Worm (Caenorhabditis elegans) whole organism, young adult: Measurements from ENCODE around the gene F41C6.7.
"Not testable (repeated sequence)": the region's sequence is repeated elsewhere in the genome, so short reads cannot be mapped to it uniquely, and the experiment has no call there.

Source experiments
- B0261.1 ChIP-seq: sonication (generic microtip); optimal IDR thresholded peaks from 2 replicates; lab custom pipeline; 2016; ENCODE audit warnings: mild to moderate bottlenecking, missing genetic modification characterization, moderate library complexity, missing compliant biosample characterization
- C06A6.2 ChIP-seq: fragments of 200-800 bp; sonication (Bioruptor generic); conservative IDR thresholded peaks from 2 replicates; pipeline ENCODE4 v1.3.6; 2022; ENCODE audit warnings: missing genetic modification characterization, missing compliant biosample characterization
- C17E4.6 ChIP-seq: fragments of 200-800 bp; sonication (Bioruptor generic); IDR thresholded peaks from 2 replicates; pipeline ENCODE4 v1.3.6; 2022; ENCODE audit warnings: missing genetic modification reagents, missing genetic modification characterization, missing compliant biosample characterization
- D2030.7 ChIP-seq: fragments of 200-800 bp; sonication (Bioruptor generic); IDR thresholded peaks from 2 replicates; pipeline ENCODE4 v1.3.6; 2022; ENCODE audit warnings: missing genetic modification reagents, missing genetic modification characterization, missing compliant biosample characterization
- F22D6.2 ChIP-seq: sonication (generic microtip); optimal IDR thresholded peaks from 2 replicates; lab custom pipeline; 2016; ENCODE audit warnings: mild to moderate bottlenecking, missing genetic modification characterization, missing compliant biosample characterization
- F23B12.7 ChIP-seq: sonication (generic microtip); optimal IDR thresholded peaks from 2 replicates; lab custom pipeline; 2017; ENCODE audit warnings: missing genetic modification characterization, mild to moderate bottlenecking, missing compliant biosample characterization, antibody characterized with exemption, moderate library complexity; ENCODE audit not compliant: insufficient read depth
- F39B2.1 ChIP-seq: fragments of 200-800 bp; sonication (Bioruptor generic); IDR thresholded peaks from 2 replicates; pipeline ENCODE4 v1.3.6; 2022; ENCODE audit warnings: missing genetic modification reagents, missing genetic modification characterization, missing compliant biosample characterization
- T07F8.4 ChIP-seq: sonication (generic microtip); optimal IDR thresholded peaks from 2 replicates; lab custom pipeline; 2016; ENCODE audit warnings: mild to moderate bottlenecking, missing genetic modification characterization, moderate library complexity, missing compliant biosample characterization
- Y95B8A.8 ChIP-seq: fragments of 200-800 bp; sonication (Bioruptor generic); IDR thresholded peaks from 2 replicates; pipeline ENCODE4 v1.3.6; 2022; ENCODE audit warnings: missing genetic modification reagents, missing genetic modification characterization, missing compliant biosample characterization
- akir-1 ChIP-seq: fragments of 200-800 bp; sonication (Bioruptor generic); optimal IDR thresholded peaks from 2 replicates; lab custom pipeline; 2018; ENCODE audit warnings: mild to moderate bottlenecking, missing genetic modification characterization, moderate library complexity, missing compliant biosample characterization
- cebp-1 ChIP-seq, 2 experiments: fragments of 200-800 bp in 1 of 2; sonication (Bioruptor generic) in 1 of 2; sonication (generic microtip) in 1 of 2; IDR thresholded peaks in 1 of 2; optimal IDR thresholded peaks in 1 of 2; 2 replicates each; pipeline versions ENCODE4 v1.3.6 to Lab custom; 2017 to 2022; ENCODE audit warnings: missing compliant biosample characterization in 2 of 2, missing genetic modification characterization in 2 of 2, mild to moderate bottlenecking in 1 of 2, missing genetic modification reagents in 1 of 2, moderate library complexity in 1 of 2
- ceh-100 ChIP-seq: fragments of 200-800 bp; sonication (Bioruptor generic); IDR thresholded peaks from 2 replicates; pipeline ENCODE4 v1.3.6; 2022; ENCODE audit warnings: missing genetic modification reagents, missing genetic modification characterization, missing compliant biosample characterization
- ceh-58 ChIP-seq: fragments of 200-800 bp; sonication (Bioruptor generic); IDR thresholded peaks from 2 replicates; pipeline ENCODE4 v1.3.6; 2022; ENCODE audit warnings: missing genetic modification characterization, missing compliant biosample characterization
- chd-7 ChIP-seq: sonication (generic microtip); optimal IDR thresholded peaks from 2 replicates; lab custom pipeline; 2016; ENCODE audit warnings: mild to moderate bottlenecking, missing genetic modification characterization, moderate library complexity, missing compliant biosample characterization
- egrh-3 ChIP-seq: fragments of 200-800 bp; sonication (Bioruptor generic); IDR thresholded peaks from 2 replicates; pipeline ENCODE4 v1.3.6; 2022; ENCODE audit warnings: missing genetic modification reagents, missing genetic modification characterization, missing compliant biosample characterization
- ekl-4 ChIP-seq: fragments of 200-800 bp; sonication (Bioruptor generic); IDR thresholded peaks from 2 replicates; pipeline ENCODE4 v1.3.6; 2022; ENCODE audit warnings: missing genetic modification reagents, missing genetic modification characterization, missing compliant biosample characterization
- ets-4 ChIP-seq: fragments of 200-800 bp; sonication (Bioruptor generic); optimal IDR thresholded peaks from 2 replicates; lab custom pipeline; 2018; ENCODE audit warnings: mild to moderate bottlenecking, missing genetic modification characterization, missing compliant biosample characterization
- gei-17 ChIP-seq: fragments of 200-800 bp; sonication (Bioruptor generic); optimal IDR thresholded peaks from 2 replicates; lab custom pipeline; 2018; ENCODE audit warnings: mild to moderate bottlenecking, missing genetic modification characterization, missing compliant biosample characterization
- hlh-12 ChIP-seq: sonication (generic microtip); optimal IDR thresholded peaks from 2 replicates; lab custom pipeline; 2016; ENCODE audit warnings: missing genetic modification characterization, missing compliant biosample characterization
- hrde-1 ChIP-seq: sonication (generic microtip); optimal IDR thresholded peaks from 2 replicates; lab custom pipeline; 2016; ENCODE audit warnings: missing genetic modification characterization, mild to moderate bottlenecking, missing compliant biosample characterization, moderate library complexity, missing genotype, missing genetic modification reagents, borderline replicate concordance
- lin-26 ChIP-seq: fragments of 200-800 bp; sonication (Bioruptor generic); IDR thresholded peaks from 2 replicates; pipeline ENCODE4 v1.3.6; 2022; ENCODE audit warnings: missing genetic modification reagents, missing genetic modification characterization, missing compliant biosample characterization
- lin-54 ChIP-seq: fragments of 200-800 bp; sonication (Bioruptor generic); optimal IDR thresholded peaks from 2 replicates; lab custom pipeline; 2018; ENCODE audit warnings: mild to moderate bottlenecking, missing genetic modification characterization, missing compliant biosample characterization
- lsl-1 ChIP-seq: fragments of 200-800 bp; sonication (Bioruptor generic); optimal IDR thresholded peaks from 2 replicates; lab custom pipeline; 2018; ENCODE audit warnings: mild to moderate bottlenecking, missing genetic modification characterization, moderate library complexity, missing compliant biosample characterization
- madf-10 ChIP-seq: sonication (generic microtip); optimal IDR thresholded peaks from 2 replicates; lab custom pipeline; 2016; ENCODE audit warnings: mild to moderate bottlenecking, missing genetic modification characterization, missing compliant biosample characterization
- madf-8 ChIP-seq: fragments of 200-800 bp; sonication (Bioruptor generic); conservative IDR thresholded peaks from 2 replicates; pipeline ENCODE4 v1.3.6; 2022; ENCODE audit warnings: missing genetic modification reagents, missing genetic modification characterization, missing compliant biosample characterization
- nfya-2 ChIP-seq: fragments of 200-800 bp; sonication (Bioruptor generic); IDR thresholded peaks from 2 replicates; pipeline ENCODE4 v1.3.6; 2022; ENCODE audit warnings: missing genetic modification reagents, missing genetic modification characterization, missing compliant biosample characterization
- nhr-120 ChIP-seq: fragments of 200-800 bp; sonication (Bioruptor generic); IDR thresholded peaks from 2 replicates; pipeline ENCODE4 v1.3.6; 2022; ENCODE audit warnings: missing genetic modification characterization, missing compliant biosample characterization
- nhr-27 ChIP-seq: fragments of 200-800 bp; sonication (Bioruptor generic); optimal IDR thresholded peaks from 2 replicates; lab custom pipeline; 2018; ENCODE audit warnings: mild to moderate bottlenecking, missing genetic modification characterization, moderate library complexity, missing compliant biosample characterization
- nhr-80 ChIP-seq: sonication (generic microtip); optimal IDR thresholded peaks from 2 replicates; lab custom pipeline; 2016; ENCODE audit warnings: missing genetic modification characterization, missing compliant biosample characterization
- snpc-1.3 ChIP-seq: sonication (generic microtip); optimal IDR thresholded peaks from 2 replicates; lab custom pipeline; 2017; ENCODE audit warnings: missing genetic modification characterization, mild to moderate bottlenecking, missing compliant biosample characterization, antibody characterized with exemption, moderate library complexity, missing genotype, missing genetic modification reagents; ENCODE audit not compliant: insufficient read depth
- tbp1 ChIP-seq: fragments of 200-800 bp; sonication (Bioruptor generic); optimal IDR thresholded peaks from 2 replicates; lab custom pipeline; 2018; ENCODE audit warnings: mild to moderate bottlenecking, missing genetic modification characterization, missing compliant biosample characterization
- unc-130 ChIP-seq: sonication (generic microtip); optimal IDR thresholded peaks from 2 replicates; lab custom pipeline; 2016; ENCODE audit warnings: missing genetic modification reagents, missing genetic modification characterization, missing compliant biosample characterization
- ztf-25 ChIP-seq: fragments of 200-800 bp; sonication (Bioruptor generic); IDR thresholded peaks from 2 replicates; pipeline ENCODE4 v1.3.6; 2022; ENCODE audit warnings: missing genetic modification reagents, missing genetic modification characterization, missing compliant biosample characterization
- ztf-26 ChIP-seq: sonication (generic microtip); optimal IDR thresholded peaks from 2 replicates; lab custom pipeline; 2017; ENCODE audit warnings: missing genetic modification characterization, missing compliant biosample characterization
- ztf-6 ChIP-seq: fragments of 200-800 bp; sonication (Bioruptor generic); IDR thresholded peaks from 2 replicates; pipeline ENCODE4 v1.3.6; 2022; ENCODE audit warnings: missing genetic modification reagents, missing genetic modification characterization, missing compliant biosample characterization

F41C6.7 gene

ce11 chrX:6889374-6889773, 4.3 kb upstream of the F41C6.7 start, which contains the start of gene unc-6:
unc-6 (plus strand) TSS chrX:6889674.
- TF ChIP-seq ceh-58 (no peak), C06A6.2 (no peak), hlh-12 (no peak), madf-10 (tag; lab: Kevin White, UChicago) (no peak), nhr-27 (tag; lab: Kevin White, UChicago) (no peak), nfya-2 (GFP tag; lab: Robert Waterston, UW) (no peak), madf-8 (GFP tag; lab: Robert Waterston, UW) (no peak), ceh-100 (GFP tag; lab: Robert Waterston, UW) (no peak), chd-7 (no peak), nhr-120 (GFP tag; lab: Robert Waterston, UW) (no peak), C17E4.6 (GFP tag; lab: Robert Waterston, UW) (no peak), F22D6.2 (no peak), ztf-25 (GFP tag; lab: Robert Waterston, UW) (no peak), ekl-4 (GFP tag; lab: Robert Waterston, UW) (no peak), tbp1 (no peak), snpc-1.3 (tag; lab: Kevin White, UChicago) (no peak), T07F8.4 (tag; lab: Kevin White, UChicago) (no peak), ets-4 (GFP tag; lab: Kevin White, UChicago) (no peak)
- TF ChIP-seq, all 124 proteins: peak for 0

- TF ChIP-seq lin-26 (GFP tag; lab: Robert Waterston, UW) (no peak), unc-130 (no peak), cebp-1 (GFP tag; IDR thresholded peaks at IDR 0.05; lab: Robert Waterston, UW) (no peak), cebp-1 (tag; optimal IDR thresholded peaks at IDR 0.05; lab: Kevin White, UChicago) (no peak), F39B2.1 (GFP tag; lab: Robert Waterston, UW) (no peak), F23B12.7 (tag; lab: Kevin White, UChicago) (no peak), lin-54 (GFP tag; lab: Kevin White, UChicago) (no peak)
Observed at ce11 chrX:6888208-6888607, 3.1 kb upstream of the F41C6.7 start.

- no peak for TF ChIP-seq B0261.1 (tag; lab: Kevin White, UChicago)
- TF ChIP-seq egrh-3 (GFP tag; lab: Robert Waterston, UW): no peak
- TF ChIP-seq lsl-1 (GFP tag; lab: Kevin White, UChicago): no peak
- no peak for TF ChIP-seq akir-1
- TF ChIP-seq ztf-6 (GFP tag; lab: Robert Waterston, UW): no peak
- TF ChIP-seq hrde-1: no peak
- no peak for TF ChIP-seq nhr-80 (tag; lab: Kevin White, UChicago)
- no peak for TF ChIP-seq D2030.7
- TF ChIP-seq ztf-26 (tag; lab: Kevin White, UChicago): no peak
- TF ChIP-seq Y95B8A.8 (GFP tag; lab: Robert Waterston, UW): no peak
Observed at ce11 chrX:6884439-6884838, 638 bp downstream of the F41C6.7 start.

ce11 chrX:6881795-6882194, 3.3 kb downstream of the F41C6.7 start, which contains the start of gene F41C6.6:
F41C6.6 (minus strand) TSS chrX:6881895.
- not testable (repeated sequence) for TF ChIP-seq gei-17 (GFP tag; lab: Kevin White, UChicago); Y95B8A.8 (GFP tag; lab: Robert Waterston, UW); D2030.7
